Fruit fly (Drosophila melanogaster) whole organism, prepupa: ENCODE measurements around the gene CG1542.

Experiments
- Blimp-1 ChIP-seq: fragments of 200-800 bp; sonication (Bioruptor generic); optimal IDR thresholded peaks from 3 replicates; lab custom pipeline; 2017; ENCODE audit warnings: missing biosample characterization, missing genetic modification characterization, mild to moderate bottlenecking, moderate library complexity, missing genetic modification reagents
- CG10631 ChIP-seq: fragments of 200-800 bp; sonication (Bioruptor generic); optimal IDR thresholded peaks from 2 replicates; lab custom pipeline; 2016; ENCODE audit warnings: missing biosample characterization, missing genetic modification characterization
- CG11294 ChIP-seq: fragments of 200-800 bp; sonication (Bioruptor generic); IDR thresholded peaks from 2 replicates; pipeline ENCODE4 v1.3.6; 2022; ENCODE audit warnings: missing biosample characterization, missing genetic modification characterization
- CG11762 ChIP-seq: fragments of 200-800 bp; sonication (Bioruptor generic); optimal IDR thresholded peaks from 3 replicates; lab custom pipeline; 2016; ENCODE audit warnings: missing biosample characterization, missing genetic modification characterization; ENCODE audit not compliant: insufficient read depth
- CG11902 ChIP-seq: fragments of 200-800 bp; sonication (Bioruptor generic); optimal IDR thresholded peaks from 3 replicates; lab custom pipeline; 2016; ENCODE audit warnings: missing biosample characterization, missing genetic modification characterization
- CG15336 ChIP-seq: fragments of 200-800 bp; sonication (Bioruptor generic); IDR thresholded peaks from 2 replicates; pipeline ENCODE4 v1.3.6; 2022; ENCODE audit warnings: missing biosample characterization, missing genetic modification characterization
- CG16779 ChIP-seq: fragments of 200-800 bp; sonication (Bioruptor generic); optimal IDR thresholded peaks from 3 replicates; lab custom pipeline; 2017; ENCODE audit warnings: missing biosample characterization, mild to moderate bottlenecking, missing genetic modification characterization
- CG3032 ChIP-seq: fragments of 200-800 bp; optimal IDR thresholded peaks from 2 replicates; lab custom pipeline; 2019; ENCODE audit warnings: missing biosample characterization, mild to moderate bottlenecking, missing genetic modification characterization, moderate library complexity
- CG31627 ChIP-seq: fragments of 200-800 bp; sonication (Bioruptor generic); optimal IDR thresholded peaks from 3 replicates; lab custom pipeline; 2016; ENCODE audit warnings: missing biosample characterization, missing genetic modification characterization
- CG32006 ChIP-seq: fragments of 200-800 bp; sonication (Bioruptor generic); optimal IDR thresholded peaks from 3 replicates; lab custom pipeline; 2017; ENCODE audit warnings: missing biosample characterization, mild to moderate bottlenecking, missing genetic modification characterization
- CG6163 ChIP-seq: fragments of 200-800 bp; sonication (Bioruptor generic); IDR thresholded peaks from 3 replicates; pipeline ENCODE4 v1.3.6; 2022; ENCODE audit warnings: missing biosample characterization, missing genetic modification characterization
- CG6792 ChIP-seq: fragments of 200-800 bp; sonication (Bioruptor generic); optimal IDR thresholded peaks from 3 replicates; lab custom pipeline; 2016; ENCODE audit warnings: missing biosample characterization, missing genetic modification characterization
- CG7368 ChIP-seq: fragments of 200-800 bp; sonication (Bioruptor generic); optimal IDR thresholded peaks from 3 replicates; lab custom pipeline; 2016; ENCODE audit warnings: missing biosample characterization, missing genetic modification characterization
- CG8319 ChIP-seq: fragments of 200-800 bp; sonication (Bioruptor generic); optimal IDR thresholded peaks from 3 replicates; lab custom pipeline; 2016; ENCODE audit warnings: missing biosample characterization, missing genetic modification characterization
- CG8632 ChIP-seq: fragments of 200-800 bp; sonication (Bioruptor generic); optimal IDR thresholded peaks from 3 replicates; lab custom pipeline; 2016; ENCODE audit warnings: missing biosample characterization, missing genetic modification characterization
- CG9139 ChIP-seq: fragments of 200-800 bp; sonication (Bioruptor generic); optimal IDR thresholded peaks from 3 replicates; lab custom pipeline; 2017; ENCODE audit warnings: missing biosample characterization, mild to moderate bottlenecking, missing genetic modification characterization
- Eip78C ChIP-seq: fragments of 200-800 bp; sonication (Bioruptor generic); peaks from one replicate; lab custom pipeline; 2016; ENCODE audit warnings: missing biosample characterization, missing genetic modification characterization
- Eip93F ChIP-seq: fragments of 200-800 bp; sonication (Bioruptor generic); optimal IDR thresholded peaks from 2 replicates; lab custom pipeline; 2016; ENCODE audit warnings: missing biosample characterization, mild to moderate bottlenecking, missing genetic modification characterization
- Ets21C ChIP-seq: fragments of 200-800 bp; sonication (Bioruptor generic); optimal IDR thresholded peaks from 3 replicates; lab custom pipeline; 2016; ENCODE audit warnings: missing biosample characterization, missing genetic modification characterization
- Ets96B ChIP-seq: fragments of 200-800 bp; optimal IDR thresholded peaks from 2 replicates; lab custom pipeline; 2019; ENCODE audit warnings: missing biosample characterization, mild to moderate bottlenecking, missing genetic modification characterization, moderate library complexity
- Gug ChIP-seq: fragments of 200-800 bp; sonication (Bioruptor generic); IDR thresholded peaks from 2 replicates; pipeline ENCODE4 v1.3.6; 2022; ENCODE audit warnings: missing biosample characterization, missing genetic modification characterization
- Hr39 ChIP-seq: fragments of 200-800 bp; sonication (Bioruptor generic); optimal IDR thresholded peaks from 2 replicates; lab custom pipeline; 2016; ENCODE audit warnings: missing biosample characterization, missing genetic modification characterization
- Hr4 ChIP-seq: fragments of 200-800 bp; sonication (Bioruptor generic); optimal IDR thresholded peaks from 3 replicates; lab custom pipeline; 2016; ENCODE audit warnings: missing biosample characterization, missing genetic modification characterization
- Lpt ChIP-seq: fragments of 200-800 bp; sonication (Bioruptor generic); optimal IDR thresholded peaks from 3 replicates; lab custom pipeline; 2016; ENCODE audit warnings: missing biosample characterization, missing genetic modification characterization
- Met ChIP-seq: fragments of 200-800 bp; sonication (Bioruptor generic); optimal IDR thresholded peaks from 3 replicates; lab custom pipeline; 2016; ENCODE audit warnings: missing biosample characterization, missing genetic modification characterization
- OdsH ChIP-seq: fragments of 200-800 bp; sonication (Bioruptor generic); optimal IDR thresholded peaks from 3 replicates; lab custom pipeline; 2016; ENCODE audit warnings: missing biosample characterization, missing genetic modification characterization
- Sox102F ChIP-seq: fragments of 200-800 bp; sonication (Bioruptor generic); optimal IDR thresholded peaks from 2 replicates; lab custom pipeline; 2016; ENCODE audit warnings: missing biosample characterization, mild to moderate bottlenecking, missing genetic modification characterization
- Sox14 ChIP-seq: fragments of 200-800 bp; sonication (Bioruptor generic); optimal IDR thresholded peaks from 3 replicates; lab custom pipeline; 2016; ENCODE audit warnings: missing biosample characterization, missing genetic modification characterization
- achi ChIP-seq: fragments of 200-800 bp; sonication (Bioruptor generic); optimal IDR thresholded peaks from 3 replicates; lab custom pipeline; 2016; ENCODE audit warnings: missing biosample characterization, missing genetic modification characterization
- cyc ChIP-seq: fragments of 200-800 bp; sonication (Bioruptor generic); optimal IDR thresholded peaks from 3 replicates; lab custom pipeline; 2016; ENCODE audit warnings: missing biosample characterization, missing genetic modification characterization
- dac ChIP-seq: fragments of 200-800 bp; sonication (Bioruptor generic); optimal IDR thresholded peaks from 2 replicates; lab custom pipeline; 2017; ENCODE audit warnings: missing biosample characterization, mild to moderate bottlenecking, missing genetic modification characterization
- dsx ChIP-seq: fragments of 200-800 bp; optimal IDR thresholded peaks from 3 replicates; lab custom pipeline; 2019; ENCODE audit warnings: missing biosample characterization, mild to moderate bottlenecking, missing genetic modification characterization, moderate library complexity; ENCODE audit not compliant: poor library complexity, severe bottlenecking
- fd59A ChIP-seq: fragments of 200-800 bp; sonication (Bioruptor generic); optimal IDR thresholded peaks from 2 replicates; lab custom pipeline; 2017; ENCODE audit warnings: missing biosample characterization, mild to moderate bottlenecking, missing genetic modification characterization, missing genetic modification reagents
- fd85E ChIP-seq: fragments of 200-800 bp; sonication (Bioruptor generic); optimal IDR thresholded peaks from 3 replicates; lab custom pipeline; 2016; ENCODE audit warnings: missing biosample characterization, missing genetic modification characterization
- fkh ChIP-seq: fragments of 200-800 bp; sonication (Bioruptor generic); optimal IDR thresholded peaks from 3 replicates; lab custom pipeline; 2017; ENCODE audit warnings: missing biosample characterization, mild to moderate bottlenecking, missing genetic modification characterization, moderate library complexity
- net ChIP-seq: fragments of 200-800 bp; sonication (Bioruptor generic); optimal IDR thresholded peaks from 3 replicates; lab custom pipeline; 2016; ENCODE audit warnings: missing biosample characterization, missing genetic modification characterization
- pdm3 ChIP-seq: fragments of 200-800 bp; sonication (Bioruptor generic); optimal IDR thresholded peaks from 3 replicates; lab custom pipeline; 2016; ENCODE audit warnings: missing biosample characterization, missing genetic modification characterization
- svp ChIP-seq: fragments of 200-800 bp; sonication (Bioruptor generic); peaks from one replicate; lab custom pipeline; 2016; ENCODE audit warnings: missing biosample characterization, missing genetic modification characterization
- topi ChIP-seq: fragments of 200-800 bp; sonication (Bioruptor generic); optimal IDR thresholded peaks from 3 replicates; lab custom pipeline; 2016; ENCODE audit warnings: missing biosample characterization, missing genetic modification characterization

CG1542 gene

dm6 chr3R:31222125-31222889 is 9.0 kb downstream of the CG1542 start (continued):
- TF ChIP-seq dsx (GFP tag; lab: Kevin White, UChicago) (peak; percentile 65), Blimp-1 (GFP tag; lab: Kevin White, UChicago) (peak; percentile 6), CG3032 (peak; percentile 15), svp (peak; percentile 81), CG32006 (GFP tag; lab: Kevin White, UChicago) (peak; percentile 80), Eip93F (no peak), pdm3 (peak; percentile 75), CG11294 (GFP tag; lab: Robert Waterston, UW) (no peak), Hr4 (GFP tag; lab: Kevin White, UChicago) (peak; percentile 74), Met (GFP tag; lab: Kevin White, UChicago) (peak; percentile 74), CG16779 (tag; lab: Kevin White, UChicago) (no peak), CG15336 (GFP tag; lab: Robert Waterston, UW) (no peak), Sox102F (GFP tag; lab: Kevin White, UChicago) (peak; percentile 71), Lpt (no peak)

dm6 chr3R:31222890-31223569 is 9.8 kb downstream of the CG1542 start:
- no peak for TF ChIP-seq Hr39 (GFP tag; lab: Kevin White, UChicago)
- no peak for TF ChIP-seq CG11902
- TF ChIP-seq dsx (GFP tag; lab: Kevin White, UChicago), result no peak
- no peak for TF ChIP-seq Eip93F
- TF ChIP-seq fd59A (GFP tag; lab: Kevin White, UChicago), result no peak
- TF ChIP-seq Lpt, result no peak
- TF ChIP-seq CG6792, result no peak
- no peak for TF ChIP-seq Hr4 (GFP tag; lab: Kevin White, UChicago)

dm6 chr3R:31223971-31224860 is 11.0 kb downstream of the CG1542 start:
- TF ChIP-seq Eip78C (GFP tag; lab: Kevin White, UChicago) (peak; percentile 46), CG6163 (GFP tag; lab: Robert Waterston, UW) (0 out of 3 replicates have a peak, but pooled peaks have one; percentile 33), Sox14 (GFP tag; lab: Kevin White, UChicago) (no peak), CG9139 (GFP tag; lab: Kevin White, UChicago) (no peak), fd85E (no peak), CG31627 (no peak), svp (peak; percentile 98)

dm6 chr3R:31225043-31225681 is 11.9 kb downstream of the CG1542 start:
- peak; percentile 67 for TF ChIP-seq CG8632 (GFP tag; lab: Kevin White, UChicago)
- TF ChIP-seq CG10631 (GFP tag; lab: Kevin White, UChicago), result peak; percentile 25
- TF ChIP-seq Hr4 (GFP tag; lab: Kevin White, UChicago), result peak; percentile 45
- peak; percentile 58 for TF ChIP-seq Ets21C
- no peak for TF ChIP-seq Ets96B (tag; lab: Kevin White, UChicago)
- TF ChIP-seq Eip78C (GFP tag; lab: Kevin White, UChicago), result peak; percentile 89
- 0 out of 2 replicates have a peak, but pooled peaks have one; percentile 25 for TF ChIP-seq Gug (GFP tag; lab: Robert Waterston, UW)
- no peak for TF ChIP-seq fkh (GFP tag; lab: Kevin White, UChicago)
- TF ChIP-seq Lpt, result peak; percentile 40
- TF ChIP-seq CG7368, result peak; percentile 60
- peak; percentile 70 for TF ChIP-seq CG15336 (GFP tag; lab: Robert Waterston, UW)
- TF ChIP-seq CG8319, result peak; percentile 52
- TF ChIP-seq net (GFP tag; lab: Kevin White, UChicago), result no peak
- TF ChIP-seq Sox14 (GFP tag; lab: Kevin White, UChicago), result no peak
- peak; percentile 91 for TF ChIP-seq svp
- peak; percentile 72 for TF ChIP-seq topi (GFP tag; lab: Kevin White, UChicago)
- TF ChIP-seq CG9139 (GFP tag; lab: Kevin White, UChicago), result no peak
- TF ChIP-seq CG11762, result peak; percentile 44
- TF ChIP-seq achi (GFP tag; lab: Kevin White, UChicago), result no peak
- TF ChIP-seq CG32006 (GFP tag; lab: Kevin White, UChicago), result no peak
- TF ChIP-seq CG11294 (GFP tag; lab: Robert Waterston, UW), result no peak; the same call in 1 of the 2 replicates
- TF ChIP-seq OdsH, result no peak
- no peak for TF ChIP-seq dac (GFP tag; lab: Kevin White, UChicago)
- TF ChIP-seq fd59A (GFP tag; lab: Kevin White, UChicago), result peak; percentile 8
- peak; percentile 59 for TF ChIP-seq cyc (GFP tag; lab: Kevin White, UChicago)
- TF ChIP-seq pdm3, result no peak
